Worm (Caenorhabditis elegans): ENCODE results near the gene fbxb-30.
"Not testable (repeated sequence)": the region's sequence is repeated elsewhere in the genome, so short reads cannot be mapped to it uniquely, and the experiment has no call there.

Gene fbxb-30

ce11 chrII:1026670-1027069 lies 25.4 kb upstream of the fbxb-30 start, which contains the start of gene M01D1.12:
TSS of gene M01D1.12 (plus strand) at chrII:1026970.
- TF ChIP-seq hnd-1 (tag; optimal IDR thresholded peaks at IDR 0.05) (no peak), ets-7 (tag; optimal IDR thresholded peaks at IDR 0.05) (no peak), hmg-4 (GFP tag; optimal IDR thresholded peaks at IDR 0.05) (no peak), tra-4 (tag; optimal IDR thresholded peaks at IDR 0.05) (no peak), tbx-11 (GFP tag; IDR thresholded peaks at IDR 0.05) (no peak)

ce11 chrII:1024684-1025083 lies 23.4 kb upstream of the fbxb-30 start, which contains the start of gene btb-11:
TSS of gene btb-11 (minus strand) at chrII:1024784.
- not testable (repeated sequence) for TF ChIP-seq ama-1 (optimal IDR thresholded peaks at IDR 0.05); F13C5.2 (tag; optimal IDR thresholded peaks at IDR 0.05); ets-7 (tag; optimal IDR thresholded peaks at IDR 0.05)

DNA sequence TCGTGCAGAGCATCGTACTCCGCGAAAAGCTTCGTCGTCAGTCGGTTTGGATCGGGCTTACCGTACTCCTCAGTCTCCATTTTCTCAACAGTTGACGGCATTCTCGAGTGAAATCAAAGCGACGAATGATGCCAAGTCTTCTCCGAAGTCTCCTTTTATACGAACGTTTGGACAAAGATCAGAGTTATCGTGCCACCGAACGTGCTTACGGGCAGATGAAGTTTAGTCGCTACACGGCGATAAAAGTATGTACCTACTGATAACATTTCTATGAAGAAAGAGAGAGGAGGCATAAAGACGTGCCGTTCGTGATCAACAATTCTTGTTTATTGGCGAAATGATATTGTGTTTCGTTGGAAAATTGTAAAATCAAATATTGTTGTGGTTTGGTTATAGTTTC lies 5.1 kb upstream of the fbxb-30 start, which contains the start of gene F45D11.14:
Gene F45D11.14, minus strand, starts transcription at position 101 of the 400 bp plus-strand sequence.
- TF ChIP-seq F13C5.2 (tag; optimal IDR thresholded peaks at IDR 0.05); ama-1 (optimal IDR thresholded peaks at IDR 0.05); sea-1 (GFP tag; conservative IDR thresholded peaks at IDR 0.05): not testable (repeated sequence)

DNA sequence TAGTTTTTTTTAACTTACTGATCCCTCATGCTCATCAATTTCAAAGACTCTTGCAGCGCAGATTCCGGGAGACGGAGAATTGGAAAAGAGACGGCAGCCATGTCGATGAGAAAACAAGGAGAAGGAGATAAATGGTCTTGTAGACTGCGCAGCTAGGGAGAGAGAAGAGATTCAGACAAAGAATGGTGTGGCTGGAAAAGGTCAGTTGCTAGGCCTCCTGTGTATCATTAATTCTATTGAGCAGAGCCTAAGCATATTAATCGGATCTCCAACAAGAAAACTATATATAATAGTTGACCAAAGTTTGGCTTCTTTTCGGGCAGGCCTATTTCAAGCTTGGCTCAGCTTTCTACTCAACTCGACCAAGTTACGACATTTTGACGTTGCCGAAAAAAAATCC lies 1.8 kb downstream of the fbxb-30 start, which contains the start of gene fbxb-29:
Gene fbxb-29, minus strand, starts transcription at position 101 of the 400 bp plus-strand sequence.
- TF ChIP-seq hmg-4 (GFP tag; optimal IDR thresholded peaks at IDR 0.05) = no peak
- no peak for TF ChIP-seq aly-1 (tag; optimal IDR thresholded peaks at IDR 0.05)
- TF ChIP-seq ets-7 (tag; optimal IDR thresholded peaks at IDR 0.05) = no peak
- TF ChIP-seq ceh-36 (tag; optimal IDR thresholded peaks at IDR 0.05) = no peak
- no peak for TF ChIP-seq ceh-13 (GFP tag; optimal IDR thresholded peaks at IDR 0.05)
- no peak for TF ChIP-seq pes-1 (GFP tag; IDR thresholded peaks at IDR 0.05)

- not testable (repeated sequence) for TF ChIP-seq hmbx-1 (tag; optimal IDR thresholded peaks at IDR 0.05); scrt-1 (GFP tag; IDR thresholded peaks at IDR 0.05); tbx-37 (GFP tag; conservative IDR thresholded peaks at IDR 0.05)
These were observed 5.1 kb downstream of the fbxb-30 start, which contains the start of gene F45D11.11 for ce11 chrII:996112-996511. TSS of gene F45D11.11 (minus strand) at chrII:996212.

ce11 chrII:994231-994630 lies 7.0 kb downstream of the fbxb-30 start, which contains the start of gene F45D11.7:
TSS of gene F45D11.7 (plus strand) at chrII:994531.
- not testable (repeated sequence) for TF ChIP-seq F13C5.2 (tag; optimal IDR thresholded peaks at IDR 0.05); ets-7 (tag; optimal IDR thresholded peaks at IDR 0.05); pes-1 (GFP tag; IDR thresholded peaks at IDR 0.05)

DNA sequence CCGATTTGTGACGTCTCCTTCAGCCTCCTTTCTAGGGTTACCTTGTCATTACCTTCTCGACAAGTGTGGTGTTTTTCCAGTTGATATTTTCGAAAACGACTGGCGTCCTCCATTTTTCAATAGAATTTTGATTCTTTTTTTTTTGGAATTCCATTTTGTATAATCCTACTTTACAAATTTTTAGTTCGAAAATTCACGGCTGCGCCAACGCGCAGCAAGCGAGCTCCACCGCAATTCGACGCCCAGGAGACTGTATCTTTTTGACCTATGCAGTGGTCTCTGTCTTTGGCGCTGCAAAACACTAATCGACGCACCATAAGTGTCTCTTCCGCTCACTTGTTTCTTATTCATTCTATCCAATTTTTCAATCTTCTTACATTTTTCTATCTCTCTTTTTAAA lies 10.0 kb downstream of the fbxb-30 start, which contains the start of gene fbxc-42:
Gene fbxc-42, plus strand, starts transcription at position 301 of the 400 bp plus-strand sequence.
- TF ChIP-seq tbx-37 (GFP tag; conservative IDR thresholded peaks at IDR 0.05) (no peak), ama-1 (optimal IDR thresholded peaks at IDR 0.05) (no peak), hnd-1 (tag; optimal IDR thresholded peaks at IDR 0.05) (no peak), tbx-11 (GFP tag; IDR thresholded peaks at IDR 0.05) (no peak), ceh-13 (GFP tag; optimal IDR thresholded peaks at IDR 0.05) (no peak), hmbx-1 (tag; optimal IDR thresholded peaks at IDR 0.05) (no peak), B0310.2 (tag; optimal IDR thresholded peaks at IDR 0.05) (no peak), aly-1 (tag; optimal IDR thresholded peaks at IDR 0.05) (no peak), scrt-1 (GFP tag; IDR thresholded peaks at IDR 0.05) (no peak), ets-7 (tag; optimal IDR thresholded peaks at IDR 0.05) (no peak), flt-1 (GFP tag; IDR thresholded peaks at IDR 0.05) (no peak), hmg-4 (GFP tag; optimal IDR thresholded peaks at IDR 0.05) (no peak), ceh-36 (tag; optimal IDR thresholded peaks at IDR 0.05) (no peak), pes-1 (GFP tag; IDR thresholded peaks at IDR 0.05) (no peak), tra-4 (tag; optimal IDR thresholded peaks at IDR 0.05) (no peak), F13C5.2 (tag; optimal IDR thresholded peaks at IDR 0.05) (no peak)

DNA sequence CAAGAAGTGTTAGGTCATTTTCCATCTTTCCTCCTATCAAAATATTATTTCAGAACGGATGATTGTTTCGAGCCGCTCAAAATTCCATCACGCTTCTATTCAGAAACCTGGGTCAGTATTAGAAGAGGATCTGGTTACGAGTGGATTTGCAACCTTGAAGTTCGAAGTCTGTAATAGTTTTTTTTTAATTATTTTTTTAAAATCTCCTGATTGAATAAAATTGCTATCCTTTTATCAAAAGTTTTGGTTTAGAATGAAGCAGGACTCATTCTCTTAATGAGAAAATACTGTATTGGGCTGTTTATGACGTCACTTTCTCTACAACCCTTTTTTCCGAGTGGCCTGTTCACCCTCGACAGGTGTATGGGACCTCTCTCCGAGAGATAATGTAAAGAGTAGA lies 12.8 kb downstream of the fbxb-30 start, which contains the start of gene fbxc-39:
Gene fbxc-39, plus strand, starts transcription at position 301 of the 400 bp plus-strand sequence.
- TF ChIP-seq hnd-1 (tag; optimal IDR thresholded peaks at IDR 0.05) (no peak), tra-4 (tag; optimal IDR thresholded peaks at IDR 0.05) (no peak), hmbx-1 (tag; optimal IDR thresholded peaks at IDR 0.05) (no peak), sea-1 (GFP tag; conservative IDR thresholded peaks at IDR 0.05) (no peak), pes-1 (GFP tag; IDR thresholded peaks at IDR 0.05) (no peak), F13C5.2 (tag; optimal IDR thresholded peaks at IDR 0.05) (no peak), tbx-37 (GFP tag; conservative IDR thresholded peaks at IDR 0.05) (no peak), flt-1 (GFP tag; IDR thresholded peaks at IDR 0.05) (no peak), B0310.2 (tag; optimal IDR thresholded peaks at IDR 0.05) (no peak), tbx-11 (GFP tag; IDR thresholded peaks at IDR 0.05) (no peak), hmg-4 (GFP tag; optimal IDR thresholded peaks at IDR 0.05) (no peak), ama-1 (optimal IDR thresholded peaks at IDR 0.05) (no peak), aly-1 (tag; optimal IDR thresholded peaks at IDR 0.05) (no peak), ceh-36 (tag; optimal IDR thresholded peaks at IDR 0.05) (no peak), scrt-1 (GFP tag; IDR thresholded peaks at IDR 0.05) (no peak), ets-7 (tag; optimal IDR thresholded peaks at IDR 0.05) (no peak), ceh-13 (GFP tag; optimal IDR thresholded peaks at IDR 0.05) (no peak)

DNA sequence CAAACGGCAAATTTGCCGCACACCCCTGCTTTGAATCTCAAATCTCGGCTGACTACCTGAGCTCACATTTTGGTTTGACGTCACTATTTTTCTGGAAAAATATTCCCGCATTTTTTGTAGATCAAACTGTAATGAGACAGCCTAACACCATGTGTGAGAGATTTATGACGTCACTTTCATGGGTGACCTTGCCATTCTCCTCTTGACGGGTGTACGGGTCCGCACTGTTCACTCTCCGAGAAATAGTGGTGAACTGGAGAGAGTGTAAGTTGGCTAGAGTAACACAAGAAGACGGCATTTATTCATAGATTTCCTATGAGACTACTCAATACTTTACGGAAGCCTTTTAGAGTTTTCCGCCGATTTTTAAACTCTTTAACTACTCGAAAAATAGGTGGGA lies 15.5 kb downstream of the fbxb-30 start, which contains the start of gene fbxc-40:
Gene fbxc-40, plus strand, starts transcription at position 301 of the 400 bp plus-strand sequence.
- not testable (repeated sequence) for TF ChIP-seq ama-1 (optimal IDR thresholded peaks at IDR 0.05); tra-4 (tag; optimal IDR thresholded peaks at IDR 0.05); F13C5.2 (tag; optimal IDR thresholded peaks at IDR 0.05)
